Fruit fly (Drosophila melanogaster) S2 (cell line): Measurements from ENCODE around the gene run.

ENCODE experiments used
- CG8478 ChIP-seq: fragments of >200 bp; optimal IDR thresholded peaks from 2 replicates; lab custom pipeline; 2018
- CTCF ChIP-seq, 2 experiments: fragments of >200 bp; optimal IDR thresholded peaks; 2 replicates each; lab custom pipeline; 2018

dm6 chrX:20717461-20717860 lies 27.0 kb downstream of the run start:
- TF ChIP-seq CG8478 (lab: Kevin White, UChicago) (no peak), CTCF (optimal IDR thresholded peaks at IDR 0.05; lab: Kevin White, UChicago) (no peak)
